Fruit fly (Drosophila melanogaster): ENCODE measurements around the gene Gem3.

dm6 chr3L:10446998-10447397 is 15.9 kb downstream of the Gem3 start:
- no peak for TF ChIP-seq psq (optimal IDR thresholded peaks at IDR 0.05)
- TF ChIP-seq Myc (optimal IDR thresholded peaks at IDR 0.05) = no peak
- no peak for TF ChIP-seq h (optimal IDR thresholded peaks at IDR 0.05)
- no peak for TF ChIP-seq ttk (optimal IDR thresholded peaks at IDR 0.05)

Measured in Kc167 (cell line).